Worm (Caenorhabditis elegans) whole organism, L1 larva: ENCODE data around the gene erg-28.

ENCODE experiments used
- C16A3.4 ChIP-seq: fragments of 150-350 bp; optimal IDR thresholded peaks from 2 replicates; lab custom pipeline; 2014; ENCODE audit warnings: missing biosample characterization, missing genetic modification characterization
- F16B12.6 ChIP-seq: fragments of 150-350 bp; optimal IDR thresholded peaks from 2 replicates; lab custom pipeline; 2014; ENCODE audit warnings: missing biosample characterization, missing genetic modification characterization
- Y116A8C.19 ChIP-seq: sonication (generic microtip); optimal IDR thresholded peaks from 2 replicates; lab custom pipeline; 2016; ENCODE audit warnings: missing compliant biosample characterization, missing genetic modification characterization, borderline replicate concordance
- aly-2 ChIP-seq: fragments of 150-350 bp; optimal IDR thresholded peaks from 2 replicates; lab custom pipeline; 2014; ENCODE audit warnings: missing biosample characterization, missing genetic modification characterization
- ama-1 ChIP-seq: fragments of 150-350 bp; optimal IDR thresholded peaks from 2 replicates; lab custom pipeline; 2014
- ceh-63 ChIP-seq: fragments of 200-800 bp; sonication (Bioruptor generic); optimal IDR thresholded peaks from 2 replicates; lab custom pipeline; 2018; ENCODE audit warnings: mild to moderate bottlenecking, missing genetic modification characterization, missing compliant biosample characterization
- ceh-82 ChIP-seq, 3 experiments: fragments of 150-350 bp in 1 of 3; sonication (generic microtip) in 2 of 3; optimal IDR thresholded peaks; 2 replicates each; lab custom pipeline; 2014 to 2017; ENCODE audit warnings: missing biosample characterization in 3 of 3, missing genetic modification characterization in 3 of 3
- ceh-88 ChIP-seq: fragments of 200-800 bp; sonication (Bioruptor generic); IDR thresholded peaks from 2 replicates; pipeline ENCODE4 v1.3.6; 2022; ENCODE audit warnings: missing genetic modification characterization, missing compliant biosample characterization
- ceh-90 ChIP-seq: sonication (generic microtip); optimal IDR thresholded peaks from 2 replicates; lab custom pipeline; 2016; ENCODE audit warnings: missing genetic modification characterization, missing compliant biosample characterization
- dpl-1 ChIP-seq, 3 experiments: fragments of 150-350 bp in 2 of 3; sonication (generic microtip) in 1 of 3; optimal IDR thresholded peaks; 2 replicates each; lab custom pipeline; 2014 to 2017; ENCODE audit warnings: missing biosample characterization in 3 of 3, missing genetic modification characterization in 3 of 3, missing genetic modification reagents in 3 of 3
- dsc-1 ChIP-seq: sonication (generic microtip); optimal IDR thresholded peaks from 2 replicates; lab custom pipeline; 2016; ENCODE audit warnings: mild to moderate bottlenecking, missing genetic modification characterization, missing compliant biosample characterization
- efl-1 ChIP-seq, 4 experiments: fragments of 150-350 bp; optimal IDR thresholded peaks in 3 of 4; peaks in 1 of 4; 1 replicate in 1 of 4; 2 replicates in 3 of 4; lab custom pipeline; 2014; ENCODE audit warnings: missing biosample characterization in 2 of 4, missing genetic modification characterization in 2 of 4, missing genetic modification reagents in 2 of 4
- efl-3 ChIP-seq: fragments of 200-800 bp; sonication (Bioruptor generic); optimal IDR thresholded peaks from 2 replicates; lab custom pipeline; 2018; ENCODE audit warnings: mild to moderate bottlenecking, missing genetic modification characterization, missing compliant biosample characterization
- egl-27 ChIP-seq, 2 experiments: fragments of 150-350 bp in 1 of 2; sonication (generic microtip); optimal IDR thresholded peaks; 3 replicates each; lab custom pipeline; 2017 to 2018; ENCODE audit warnings: missing biosample characterization in 2 of 2, missing genetic modification characterization in 2 of 2, missing genetic modification reagents in 2 of 2
- elt-2 ChIP-seq: sonication (generic microtip); optimal IDR thresholded peaks from 2 replicates; lab custom pipeline; 2016; ENCODE audit warnings: missing genetic modification characterization, mild to moderate bottlenecking, inconsistent platforms, missing compliant biosample characterization, missing genetic modification reagents
- fkh-4 ChIP-seq: sonication (generic microtip); optimal IDR thresholded peaks from 2 replicates; lab custom pipeline; 2016; ENCODE audit warnings: missing compliant biosample characterization, missing genetic modification characterization, borderline replicate concordance
- grh-1 ChIP-seq: fragments of 200-800 bp; sonication (Bioruptor generic); IDR thresholded peaks from 2 replicates; pipeline ENCODE4 v1.3.6; 2022; ENCODE audit warnings: missing genetic modification reagents, missing genetic modification characterization, missing compliant biosample characterization
- hlh-17 ChIP-seq: fragments of 200-800 bp; sonication (Bioruptor generic); optimal IDR thresholded peaks from 2 replicates; lab custom pipeline; 2018; ENCODE audit warnings: missing genetic modification characterization, mild to moderate bottlenecking, missing compliant biosample characterization, moderate library complexity, borderline replicate concordance
- hlh-4 ChIP-seq: sonication (generic microtip); optimal IDR thresholded peaks from 2 replicates; lab custom pipeline; 2016; ENCODE audit warnings: mild to moderate bottlenecking, missing genetic modification characterization, missing compliant biosample characterization
- irx-1 ChIP-seq: sonication (generic microtip); optimal IDR thresholded peaks from 2 replicates; lab custom pipeline; 2016; ENCODE audit warnings: missing genetic modification characterization, missing compliant biosample characterization
- jun-1 ChIP-seq: fragments of 150-350 bp; optimal IDR thresholded peaks from 2 replicates; lab custom pipeline; 2014; ENCODE audit warnings: missing biosample characterization, missing genetic modification reagents, missing genetic modification characterization
- lin-13 ChIP-seq: fragments of 150-350 bp; optimal IDR thresholded peaks from 2 replicates; lab custom pipeline; 2014; ENCODE audit warnings: missing biosample characterization, missing genetic modification reagents, missing genetic modification characterization
- lin-14 ChIP-seq: fragments of 200-800 bp; sonication (Bioruptor generic); optimal IDR thresholded peaks from 2 replicates; lab custom pipeline; 2018; ENCODE audit warnings: mild to moderate bottlenecking, missing genetic modification characterization, moderate library complexity, missing compliant biosample characterization
- lin-15B ChIP-seq: fragments of 150-350 bp; sonication (generic microtip); optimal IDR thresholded peaks from 3 replicates; lab custom pipeline; 2014; ENCODE audit warnings: missing biosample characterization, missing genetic modification characterization
- lin-39 ChIP-seq: fragments of 150-350 bp; optimal IDR thresholded peaks from 2 replicates; lab custom pipeline; 2014; ENCODE audit warnings: missing biosample characterization, missing genetic modification reagents, missing genetic modification characterization
- lsy-2 ChIP-seq, 2 experiments: fragments of 150-350 bp; optimal IDR thresholded peaks; 2 replicates each; lab custom pipeline; 2014; ENCODE audit warnings: missing biosample characterization in 2 of 2, missing genetic modification characterization in 2 of 2
- mab-9 ChIP-seq: fragments of 200-800 bp; sonication (Bioruptor generic); IDR thresholded peaks from 2 replicates; pipeline ENCODE4 v1.3.6; 2022; ENCODE audit warnings: missing genetic modification reagents, missing genetic modification characterization, missing compliant biosample characterization
- mep-1 ChIP-seq: fragments of 150-350 bp; optimal IDR thresholded peaks from 2 replicates; lab custom pipeline; 2014; ENCODE audit warnings: missing biosample characterization, missing genetic modification characterization
- nhr-11 ChIP-seq: fragments of 150-350 bp; optimal IDR thresholded peaks from 2 replicates; lab custom pipeline; 2014; ENCODE audit warnings: missing biosample characterization, missing genetic modification characterization
- nhr-12 ChIP-seq: sonication (generic microtip); optimal IDR thresholded peaks from 2 replicates; lab custom pipeline; 2017; ENCODE audit warnings: missing biosample characterization, missing genetic modification characterization
- nhr-19 ChIP-seq: fragments of 200-800 bp; sonication (Bioruptor generic); conservative IDR thresholded peaks from 2 replicates; pipeline ENCODE4 v1.3.6; 2022; ENCODE audit warnings: missing genetic modification characterization, missing compliant biosample characterization
- nhr-20 ChIP-seq: sonication (generic microtip); optimal IDR thresholded peaks from 2 replicates; lab custom pipeline; 2016; ENCODE audit warnings: mild to moderate bottlenecking, missing genetic modification characterization, missing compliant biosample characterization
- nhr-28 ChIP-seq: fragments of 150-350 bp; optimal IDR thresholded peaks from 2 replicates; lab custom pipeline; 2014; ENCODE audit warnings: missing biosample characterization, missing genetic modification characterization
- nhr-71 ChIP-seq: sonication (generic microtip); optimal IDR thresholded peaks from 2 replicates; lab custom pipeline; 2016; ENCODE audit warnings: mild to moderate bottlenecking, missing genetic modification characterization, moderate library complexity, missing compliant biosample characterization
- nhr-76 ChIP-seq: sonication (generic microtip); optimal IDR thresholded peaks from 2 replicates; lab custom pipeline; 2017; ENCODE audit warnings: missing biosample characterization, missing genetic modification characterization
- nhr-77 ChIP-seq: fragments of 150-350 bp; optimal IDR thresholded peaks from 2 replicates; lab custom pipeline; 2014; ENCODE audit warnings: missing biosample characterization, missing genetic modification characterization
- nhr-84 ChIP-seq: sonication (generic microtip); optimal IDR thresholded peaks from 2 replicates; lab custom pipeline; 2017; ENCODE audit warnings: missing biosample characterization, missing genetic modification characterization
- nhr-85 ChIP-seq: sonication (generic microtip); peaks from one replicate; lab custom pipeline; 2016; ENCODE audit warnings: missing genetic modification characterization, inconsistent platforms, missing compliant biosample characterization
- pag-3 ChIP-seq: sonication (generic microtip); optimal IDR thresholded peaks from 2 replicates; lab custom pipeline; 2017; ENCODE audit warnings: missing genetic modification characterization, mild to moderate bottlenecking, missing compliant biosample characterization, antibody characterized with exemption, borderline replicate concordance; ENCODE audit not compliant: insufficient read depth
- pax-3 ChIP-seq: fragments of 200-800 bp; sonication (Bioruptor generic); optimal IDR thresholded peaks from 2 replicates; lab custom pipeline; 2018; ENCODE audit warnings: mild to moderate bottlenecking, missing genetic modification characterization, moderate library complexity, missing compliant biosample characterization
- pqm-1 ChIP-seq: sonication (generic microtip); optimal IDR thresholded peaks from 3 replicates; lab custom pipeline; 2017; ENCODE audit warnings: missing biosample characterization, missing genetic modification characterization
- rnt-1 ChIP-seq: sonication (generic microtip); optimal IDR thresholded peaks from 2 replicates; lab custom pipeline; 2016; ENCODE audit warnings: mild to moderate bottlenecking, missing genetic modification characterization, moderate library complexity, missing compliant biosample characterization
- skn-1 ChIP-seq: fragments of 150-350 bp; optimal IDR thresholded peaks from 2 replicates; lab custom pipeline; 2014; ENCODE audit warnings: missing biosample characterization, missing genetic modification characterization
- snu-23 ChIP-seq: sonication (generic microtip); optimal IDR thresholded peaks from 2 replicates; lab custom pipeline; 2016; ENCODE audit warnings: missing genetic modification characterization, missing compliant biosample characterization
- sox-4 ChIP-seq: sonication (generic microtip); optimal IDR thresholded peaks from 2 replicates; lab custom pipeline; 2016; ENCODE audit warnings: missing genetic modification characterization, missing compliant biosample characterization
- tbx-2 ChIP-seq: sonication (generic microtip); optimal IDR thresholded peaks from 2 replicates; lab custom pipeline; 2016; ENCODE audit warnings: missing genetic modification characterization, missing compliant biosample characterization
- tlp-1 ChIP-seq: fragments of 150-350 bp; optimal IDR thresholded peaks from 2 replicates; lab custom pipeline; 2014; ENCODE audit warnings: missing biosample characterization, missing genetic modification characterization
- unc-62 ChIP-seq: fragments of 150-350 bp; optimal IDR thresholded peaks from 2 replicates; lab custom pipeline; 2014; ENCODE audit warnings: missing biosample characterization, missing genetic modification reagents, missing genetic modification characterization
- vab-15 ChIP-seq: sonication (generic microtip); optimal IDR thresholded peaks from 2 replicates; lab custom pipeline; 2017; ENCODE audit warnings: missing genotype, mild to moderate bottlenecking, missing genetic modification characterization, missing compliant biosample characterization
- zag-1 ChIP-seq: fragments of 150-350 bp; optimal IDR thresholded peaks from 2 replicates; lab custom pipeline; 2014; ENCODE audit warnings: missing biosample characterization, missing genetic modification characterization

The erg-28 gene

DNA sequence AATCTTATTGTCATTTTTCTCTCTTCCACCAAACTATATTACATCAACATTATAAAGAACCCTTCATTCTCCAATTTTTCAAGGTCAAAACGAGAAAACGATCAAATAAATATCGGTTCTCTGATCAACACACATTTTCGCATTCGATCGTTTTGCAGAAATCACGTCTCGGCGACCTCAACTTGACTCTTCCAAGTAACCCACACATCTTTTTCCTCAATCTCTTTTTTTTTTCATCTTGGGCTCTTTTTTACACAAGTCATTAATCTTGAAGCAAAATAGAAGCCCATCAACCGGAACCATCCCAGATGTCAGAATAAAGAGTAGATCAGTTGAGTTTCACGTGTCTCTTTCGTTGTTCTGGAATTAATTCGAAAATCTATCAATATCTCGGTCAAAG lies 29.0 kb downstream of the erg-28 start (continued):
- TF ChIP-seq nhr-77 (tag; lab: Kevin White, UChicago) (no peak), rnt-1 (peak; percentile 88), hlh-4 (tag; lab: Kevin White, UChicago) (no peak), efl-3 (GFP tag; lab: Kevin White, UChicago) (no peak), nhr-20 (tag; lab: Kevin White, UChicago) (peak; percentile 82), unc-62 (no peak), lsy-2 (tag; optimal IDR thresholded peaks at IDR 0.05; lab: Kevin White, UChicago) (peak; percentile 22 to 49), ceh-88 (GFP tag; lab: Robert Waterston, UW) (no peak), lin-39 (tag; lab: Kevin White, UChicago) (peak; percentile 54), lin-15B (tag; lab: Kevin White, UChicago) (no peak), Y116A8C.19 (tag; lab: Kevin White, UChicago) (no peak), sox-4 (no peak), C16A3.4 (peak; percentile 23), nhr-12 (tag; lab: Kevin White, UChicago) (no peak), ceh-90 (tag; lab: Kevin White, UChicago) (no peak), dsc-1 (tag; lab: Kevin White, UChicago) (peak; percentile 93), nhr-84 (tag; lab: Kevin White, UChicago) (no peak), irx-1 (peak; percentile 15), egl-27 (tag; optimal IDR thresholded peaks at IDR 0.05; lab: Kevin White, UChicago) (no peak), tlp-1 (tag; lab: Kevin White, UChicago) (no peak), grh-1 (GFP tag; lab: Robert Waterston, UW) (no peak), nhr-85 (peak; percentile 85)
- TF ChIP-seq, all 84 proteins: peak for 22

DNA sequence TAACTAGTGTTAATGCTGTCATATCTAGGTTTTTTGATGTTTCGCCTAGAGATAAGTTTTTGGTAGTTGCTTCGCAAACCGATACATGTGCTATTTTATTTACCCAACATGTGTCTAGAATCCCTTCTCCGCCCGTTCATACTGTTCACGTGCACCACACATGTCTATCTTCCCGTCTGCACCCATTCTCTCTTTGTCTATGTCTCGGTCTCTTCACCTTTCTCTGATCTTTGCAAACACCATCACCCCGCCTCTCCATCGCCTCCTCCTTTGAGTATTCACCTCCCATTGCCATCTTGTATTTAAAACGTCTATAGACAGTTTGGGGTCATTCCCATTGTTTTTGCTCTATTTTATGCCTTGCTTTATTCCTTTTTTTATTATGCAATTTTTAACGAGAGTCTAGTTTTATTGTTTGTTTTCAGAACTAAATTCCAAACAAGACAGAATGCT lies 30.1 kb downstream of the erg-28 start, which contains the start of gene F56H9.2:
Gene F56H9.2 (plus strand): TSS at position 426 of the 453 bp plus-strand sequence.
- no peak for TF ChIP-seq mab-9 (GFP tag; lab: Robert Waterston, UW)
- peak; percentile 65 for TF ChIP-seq skn-1 (tag; lab: Kevin White, UChicago)
- TF ChIP-seq dsc-1 (tag; lab: Kevin White, UChicago), result peak; percentile 82
- no peak for TF ChIP-seq fkh-4 (tag; lab: Kevin White, UChicago)
- TF ChIP-seq efl-3 (GFP tag; lab: Kevin White, UChicago), result no peak
- no peak for TF ChIP-seq aly-2 (tag; lab: Kevin White, UChicago)
- TF ChIP-seq hlh-17 (GFP tag; lab: Kevin White, UChicago), result no peak
- TF ChIP-seq nhr-20 (tag; lab: Kevin White, UChicago), result peak; percentile 98
- TF ChIP-seq snu-23 (GFP tag; lab: Kevin White, UChicago), result no peak
- peak; percentile 88 for TF ChIP-seq rnt-1
- no peak for TF ChIP-seq hlh-4 (tag; lab: Kevin White, UChicago)
- peak; percentile 36 for TF ChIP-seq ama-1 (lab: Kevin White, UChicago)
- peak; percentile 89 for TF ChIP-seq elt-2 (tag; lab: Kevin White, UChicago)
- TF ChIP-seq nhr-76, result no peak
- TF ChIP-seq ceh-63, result no peak
- peak; percentile 94 for TF ChIP-seq nhr-19 (GFP tag; lab: Robert Waterston, UW)
- TF ChIP-seq mep-1 (tag; lab: Kevin White, UChicago), result peak; percentile 72
- peak; percentile 59 for TF ChIP-seq irx-1
- TF ChIP-seq lin-13 (GFP tag; lab: Kevin White, UChicago), result peak; percentile 8
- TF ChIP-seq nhr-12 (tag; lab: Kevin White, UChicago), result no peak
- peak; percentile 83 for TF ChIP-seq pax-3 (tag; lab: Kevin White, UChicago)
- no peak for TF ChIP-seq nhr-11 (tag; lab: Kevin White, UChicago)
- peak; percentile 42 for TF ChIP-seq pqm-1 (tag; lab: Kevin White, UChicago)
- no peak for TF ChIP-seq sox-4
- peak; percentile 83 for TF ChIP-seq tbx-2 (tag; lab: Kevin White, UChicago)
- peak in 2 of 3 experiments; percentile 7 to 51 for TF ChIP-seq ceh-82 (tag; optimal IDR thresholded peaks at IDR 0.05; lab: Kevin White, UChicago)
- no peak for TF ChIP-seq nhr-28 (tag; lab: Kevin White, UChicago)
- TF ChIP-seq efl-1 (optimal IDR thresholded peaks at IDR 0.05; lab: Kevin White, UChicago), result peak; percentile 44 to 46
- TF ChIP-seq efl-1 (GFP tag; optimal IDR thresholded peaks at IDR 0.05 in 1 of 2; lab: Kevin White, UChicago), result peak; percentile 14 to 92
- TF ChIP-seq nhr-71 (tag; lab: Kevin White, UChicago), result peak; percentile 95
- no peak for TF ChIP-seq vab-15 (tag; lab: Kevin White, UChicago)
- no peak for TF ChIP-seq zag-1 (tag; lab: Kevin White, UChicago)
- peak; percentile 96 for TF ChIP-seq lin-14
- no peak for TF ChIP-seq pag-3 (tag; lab: Kevin White, UChicago)
- TF ChIP-seq dpl-1 (GFP tag; optimal IDR thresholded peaks at IDR 0.05; lab: Kevin White, UChicago), result peak; percentile 24 to 34 (median 29)
- TF ChIP-seq jun-1 (tag; lab: Kevin White, UChicago), result peak; percentile 62
- no peak for TF ChIP-seq F16B12.6 (tag; lab: Kevin White, UChicago)
